Worm (Caenorhabditis elegans) whole organism, late embryonic: Measurements from ENCODE around the gene srz-29.

ENCODE experiments used
- K02D7.2 ChIP-seq: sonication (generic microtip); optimal IDR thresholded peaks from 2 replicates; lab custom pipeline; 2017; ENCODE audit warnings: mild to moderate bottlenecking, missing genetic modification characterization, missing compliant biosample characterization
- K09A11.1 ChIP-seq: sonication (generic microtip); optimal IDR thresholded peaks from 2 replicates; lab custom pipeline; 2017; ENCODE audit warnings: antibody characterized with exemption, mild to moderate bottlenecking, missing genetic modification characterization, missing compliant biosample characterization; ENCODE audit not compliant: insufficient read depth
- Y22D7AL.16 ChIP-seq: sonication (generic microtip); optimal IDR thresholded peaks from 2 replicates; lab custom pipeline; 2016; ENCODE audit warnings: missing genetic modification characterization, missing compliant biosample characterization
- ahr-1 ChIP-seq: sonication (generic microtip); optimal IDR thresholded peaks from 2 replicates; lab custom pipeline; 2016; ENCODE audit warnings: missing genetic modification characterization, missing compliant biosample characterization
- ama-1 ChIP-seq: fragments of 150-350 bp; optimal IDR thresholded peaks from 2 replicates; lab custom pipeline; 2014
- ceh-14 ChIP-seq: sonication (generic microtip); optimal IDR thresholded peaks from 2 replicates; lab custom pipeline; 2016; ENCODE audit warnings: missing genotype, missing genetic modification characterization, missing compliant biosample characterization
- ceh-18 ChIP-seq: sonication (generic microtip); optimal IDR thresholded peaks from 2 replicates; lab custom pipeline; 2016; ENCODE audit warnings: missing genetic modification characterization, missing compliant biosample characterization
- ceh-2 ChIP-seq: sonication (generic microtip); optimal IDR thresholded peaks from 2 replicates; lab custom pipeline; 2016; ENCODE audit warnings: missing genotype, missing genetic modification characterization, missing compliant biosample characterization
- ceh-22 ChIP-seq: sonication (generic microtip); optimal IDR thresholded peaks from 2 replicates; lab custom pipeline; 2017; ENCODE audit warnings: missing biosample characterization, missing genetic modification characterization
- ceh-34 ChIP-seq: sonication (generic microtip); optimal IDR thresholded peaks from 2 replicates; lab custom pipeline; 2016; ENCODE audit warnings: mild to moderate bottlenecking, missing genetic modification characterization, missing compliant biosample characterization
- ceh-9 ChIP-seq: sonication (generic microtip); optimal IDR thresholded peaks from 2 replicates; lab custom pipeline; 2016; ENCODE audit warnings: mild to moderate bottlenecking, missing genetic modification characterization, inconsistent platforms, missing compliant biosample characterization
- dmd-4 ChIP-seq: sonication (generic microtip); optimal IDR thresholded peaks from 2 replicates; lab custom pipeline; 2016; ENCODE audit warnings: borderline replicate concordance, missing genetic modification characterization, missing compliant biosample characterization
- elt-2 ChIP-seq: sonication (generic microtip); optimal IDR thresholded peaks from 2 replicates; lab custom pipeline; 2016; ENCODE audit warnings: missing genetic modification reagents, missing genetic modification characterization, missing compliant biosample characterization
- elt-4 ChIP-seq: sonication (generic microtip); optimal IDR thresholded peaks from 2 replicates; lab custom pipeline; 2016; ENCODE audit warnings: missing genetic modification characterization, missing compliant biosample characterization
- fkh-10 ChIP-seq: fragments of 150-350 bp; optimal IDR thresholded peaks from 2 replicates; lab custom pipeline; 2014; ENCODE audit warnings: missing biosample characterization, missing genetic modification reagents, missing genetic modification characterization
- fkh-6 ChIP-seq: sonication (generic microtip); optimal IDR thresholded peaks from 2 replicates; lab custom pipeline; 2016; ENCODE audit warnings: missing genetic modification characterization, missing compliant biosample characterization
- hlh-13 ChIP-seq: fragments of 200-800 bp; sonication (Bioruptor generic); optimal IDR thresholded peaks from 2 replicates; lab custom pipeline; 2018; ENCODE audit warnings: mild to moderate bottlenecking, missing genetic modification characterization, missing compliant biosample characterization
- hlh-15 ChIP-seq: sonication (generic microtip); optimal IDR thresholded peaks from 2 replicates; lab custom pipeline; 2016; ENCODE audit warnings: missing genetic modification characterization, missing compliant biosample characterization
- hlh-30 ChIP-seq: sonication (generic microtip); optimal IDR thresholded peaks from 2 replicates; lab custom pipeline; 2017; ENCODE audit warnings: antibody characterized with exemption, missing genetic modification characterization, missing compliant biosample characterization; ENCODE audit not compliant: insufficient read depth
- hlh-6 ChIP-seq: sonication (generic microtip); optimal IDR thresholded peaks from 2 replicates; lab custom pipeline; 2016; ENCODE audit warnings: missing genotype, missing genetic modification characterization, missing compliant biosample characterization
- lim-6 ChIP-seq: sonication (generic microtip); optimal IDR thresholded peaks from 2 replicates; lab custom pipeline; 2016; ENCODE audit warnings: missing genetic modification characterization, missing compliant biosample characterization
- madf-2 ChIP-seq: sonication (generic microtip); optimal IDR thresholded peaks from 2 replicates; lab custom pipeline; 2017; ENCODE audit warnings: missing genetic modification characterization, missing compliant biosample characterization
- mec-3 ChIP-seq: sonication (generic microtip); optimal IDR thresholded peaks from 2 replicates; lab custom pipeline; 2016; ENCODE audit warnings: borderline replicate concordance, missing genetic modification characterization, missing compliant biosample characterization
- nhr-11 ChIP-seq: fragments of 150-350 bp; optimal IDR thresholded peaks from 2 replicates; lab custom pipeline; 2014; ENCODE audit warnings: missing biosample characterization, missing genetic modification characterization
- nhr-232 ChIP-seq: sonication (generic microtip); optimal IDR thresholded peaks from 2 replicates; lab custom pipeline; 2016; ENCODE audit warnings: missing genetic modification characterization, missing compliant biosample characterization
- pax-1 ChIP-seq: fragments of 150-350 bp; optimal IDR thresholded peaks from 2 replicates; lab custom pipeline; 2014; ENCODE audit warnings: missing biosample characterization, missing genetic modification characterization
- pha-2 ChIP-seq: sonication (generic microtip); optimal IDR thresholded peaks from 2 replicates; lab custom pipeline; 2017; ENCODE audit warnings: mild to moderate bottlenecking, missing genetic modification characterization, missing compliant biosample characterization
- pha-4 ChIP-seq: fragments of 150-350 bp; optimal IDR thresholded peaks from 2 replicates; lab custom pipeline; 2018; ENCODE audit warnings: missing biosample characterization, missing genetic modification reagents, missing genetic modification characterization
- sdc-2 ChIP-seq: sonication (generic microtip); optimal IDR thresholded peaks from 2 replicates; lab custom pipeline; 2016; ENCODE audit warnings: missing genotype, missing genetic modification characterization, missing compliant biosample characterization
- syd-9 ChIP-seq: sonication (generic microtip); optimal IDR thresholded peaks from 2 replicates; lab custom pipeline; 2016; ENCODE audit warnings: mild to moderate bottlenecking, missing genetic modification characterization, moderate library complexity, missing compliant biosample characterization
- tbx-7 ChIP-seq: sonication (generic microtip); optimal IDR thresholded peaks from 2 replicates; lab custom pipeline; 2016; ENCODE audit warnings: missing genotype, missing genetic modification characterization, missing compliant biosample characterization
- ztf-16 ChIP-seq: sonication (generic microtip); optimal IDR thresholded peaks from 2 replicates; lab custom pipeline; 2017; ENCODE audit warnings: missing genetic modification characterization, missing compliant biosample characterization

Gene srz-29

ce11 chrIV:13623533-13623932 is 22.2 kb downstream of the srz-29 start, which contains the start of gene C08F11.1:
Gene C08F11.1 (plus strand): TSS chrIV:13623833.
- TF ChIP-seq Y22D7AL.16 (tag; lab: Kevin White, UChicago) (no peak), fkh-6 (tag; lab: Kevin White, UChicago) (no peak), pha-2 (tag; lab: Kevin White, UChicago) (no peak), nhr-11 (no peak), nhr-232 (no peak), ztf-16 (tag; lab: Kevin White, UChicago) (no peak), tbx-7 (tag; lab: Kevin White, UChicago) (no peak), ceh-34 (tag; lab: Kevin White, UChicago) (no peak), ama-1 (lab: Kevin White, UChicago) (no peak), dmd-4 (tag; lab: Kevin White, UChicago) (no peak), elt-4 (tag; lab: Kevin White, UChicago) (no peak), ceh-2 (tag; lab: Kevin White, UChicago) (no peak)
- TF ChIP-seq, all 69 proteins: peak for 0

ce11 chrIV:13619203-13619602 is 26.5 kb downstream of the srz-29 start, which contains the start of gene C08F11.3:
Gene C08F11.3 (plus strand): TSS chrIV:13619503.
- no peak for TF ChIP-seq elt-2 (tag; lab: Kevin White, UChicago)

ce11 chrIV:13609755-13610154 is 36.0 kb downstream of the srz-29 start, which contains the start of gene C08F11.13:
Gene C08F11.13 (minus strand): TSS chrIV:13609892.
- TF ChIP-seq hlh-15 (tag; lab: Kevin White, UChicago) (no peak), mec-3 (no peak), hlh-6 (tag; lab: Kevin White, UChicago) (no peak), K09A11.1 (tag; lab: Kevin White, UChicago) (no peak), nhr-232 (no peak), syd-9 (tag; lab: Kevin White, UChicago) (no peak), K02D7.2 (no peak), hlh-30 (no peak), hlh-13 (GFP tag; lab: Kevin White, UChicago) (no peak), lim-6 (no peak)

ce11 chrIV:13601973-13602669 is 43.6 kb downstream of the srz-29 start, which contains the start of gene Y45F10B.59:
Gene Y45F10B.59 (plus strand): TSS chrIV:13602619.
- TF ChIP-seq pha-4 (tag; lab: Kevin White, UChicago) (no peak), ceh-18 (no peak)

ce11 chrIV:13601428-13601827 is 44.3 kb downstream of the srz-29 start:
- TF ChIP-seq ceh-14 (tag; lab: Kevin White, UChicago) (no peak), ceh-34 (tag; lab: Kevin White, UChicago) (no peak), pax-1 (no peak), ceh-9 (tag; lab: Kevin White, UChicago) (no peak), ama-1 (lab: Kevin White, UChicago) (no peak), ztf-16 (tag; lab: Kevin White, UChicago) (no peak), lim-6 (no peak)

ce11 chrIV:13600643-13601042 is 45.1 kb downstream of the srz-29 start:
- TF ChIP-seq fkh-10, result no peak
- no peak for TF ChIP-seq sdc-2 (tag; lab: Kevin White, UChicago)
- TF ChIP-seq ama-1 (lab: Kevin White, UChicago), result no peak
- no peak for TF ChIP-seq ahr-1 (tag; lab: Kevin White, UChicago)
- TF ChIP-seq ceh-22, result no peak
- TF ChIP-seq nhr-232, result no peak
- no peak for TF ChIP-seq madf-2 (tag; lab: Kevin White, UChicago)
- TF ChIP-seq, all 69 proteins: peak for 0
